Fruit fly (Drosophila melanogaster) whole organism, embryonic: Measurements from ENCODE around the gene Pif1B.

Experiments used
- Abd-B ChIP-seq: fragments of 200-800 bp; sonication (Bioruptor generic); optimal IDR thresholded peaks from 2 replicates; lab custom pipeline; 2018; ENCODE audit warnings: missing biosample characterization, mild to moderate bottlenecking, missing genetic modification characterization, moderate library complexity
- Antp ChIP-seq: fragments of 200-800 bp; sonication (Bioruptor generic); optimal IDR thresholded peaks from 3 replicates; lab custom pipeline; 2016; ENCODE audit warnings: missing biosample characterization, missing genetic modification characterization
- Atf6 ChIP-seq: fragments of 200-800 bp; sonication (Bioruptor generic); IDR thresholded peaks from 2 replicates; pipeline ENCODE4 v1.3.6; 2022; ENCODE audit warnings: missing biosample characterization, missing genetic modification characterization
- BtbVII ChIP-seq: fragments of 200-800 bp; sonication (Bioruptor generic); optimal IDR thresholded peaks from 3 replicates; lab custom pipeline; 2017; ENCODE audit warnings: missing biosample characterization, mild to moderate bottlenecking, missing genetic modification characterization
- CG10147 ChIP-seq: fragments of 200-800 bp; sonication (Bioruptor generic); optimal IDR thresholded peaks from 2 replicates; lab custom pipeline; 2019; ENCODE audit warnings: missing biosample characterization, mild to moderate bottlenecking, missing genetic modification characterization, moderate library complexity
- CG11456 ChIP-seq: fragments of 200-800 bp; sonication (Bioruptor generic); IDR thresholded peaks from 3 replicates; pipeline ENCODE4 v1.3.6; 2022; ENCODE audit warnings: missing biosample characterization, missing genetic modification characterization
- CG11560 ChIP-seq: fragments of 200-800 bp; sonication (Bioruptor generic); IDR thresholded peaks from 3 replicates; pipeline ENCODE4 v1.3.6; 2022; ENCODE audit warnings: missing biosample characterization, missing genetic modification characterization
- CG12391 ChIP-seq: fragments of 200-800 bp; sonication (Bioruptor generic); optimal IDR thresholded peaks from 3 replicates; lab custom pipeline; 2018; ENCODE audit warnings: missing biosample characterization, mild to moderate bottlenecking, missing genetic modification characterization, moderate library complexity
- CG14014 ChIP-seq: fragments of 200-800 bp; sonication (Bioruptor generic); IDR thresholded peaks from 2 replicates; pipeline ENCODE4 v1.3.6; 2022; ENCODE audit warnings: missing biosample characterization, missing genetic modification characterization
- CG15514 ChIP-seq: fragments of 200-800 bp; sonication (Bioruptor generic); optimal IDR thresholded peaks from 3 replicates; lab custom pipeline; 2017; ENCODE audit warnings: missing biosample characterization, missing genetic modification characterization, mild to moderate bottlenecking, moderate library complexity, missing genetic modification reagents
- CG17829 ChIP-seq: fragments of 200-800 bp; optimal IDR thresholded peaks from 2 replicates; lab custom pipeline; 2019; ENCODE audit warnings: missing biosample characterization, mild to moderate bottlenecking, missing genetic modification characterization, moderate library complexity
- CG2875 ChIP-seq: fragments of 200-800 bp; sonication (Bioruptor generic); optimal IDR thresholded peaks from 2 replicates; lab custom pipeline; 2017; ENCODE audit warnings: missing biosample characterization, mild to moderate bottlenecking, missing genetic modification characterization, missing genetic modification reagents
- CG31365 ChIP-seq: fragments of 200-800 bp; sonication (Bioruptor generic); optimal IDR thresholded peaks from 2 replicates; lab custom pipeline; 2018; ENCODE audit warnings: missing biosample characterization, mild to moderate bottlenecking, missing genetic modification characterization
- CG3407 ChIP-seq: fragments of 200-800 bp; sonication (Bioruptor generic); optimal IDR thresholded peaks from 2 replicates; lab custom pipeline; 2018; ENCODE audit warnings: missing biosample characterization, mild to moderate bottlenecking, missing genetic modification characterization
- CG42726 ChIP-seq: fragments of 200-800 bp; sonication (Bioruptor generic); IDR thresholded peaks from 2 replicates; pipeline ENCODE4 v1.3.6; 2022; ENCODE audit warnings: missing biosample characterization, missing genetic modification characterization; ENCODE audit not compliant: partially characterized antibody
- CG4328 ChIP-seq: fragments of 200-800 bp; sonication (Bioruptor generic); optimal IDR thresholded peaks from 3 replicates; lab custom pipeline; 2017; ENCODE audit warnings: missing biosample characterization, missing genetic modification reagents, missing genetic modification characterization
- CG43689 ChIP-seq: fragments of 200-800 bp; sonication (Bioruptor generic); IDR thresholded peaks from 2 replicates; pipeline ENCODE4 v1.3.6; 2022; ENCODE audit warnings: missing biosample characterization, missing genetic modification characterization
- CG4707 ChIP-seq: fragments of 200-800 bp; sonication (Bioruptor generic); optimal IDR thresholded peaks from 2 replicates; lab custom pipeline; 2018; ENCODE audit warnings: missing biosample characterization, mild to moderate bottlenecking, missing genetic modification characterization, moderate library complexity
- CG6254 ChIP-seq: fragments of 200-800 bp; sonication (Bioruptor generic); optimal IDR thresholded peaks from 3 replicates; lab custom pipeline; 2017; ENCODE audit warnings: mild to moderate bottlenecking, missing biosample characterization, missing genetic modification reagents, missing genetic modification characterization
- CG7556 ChIP-seq: fragments of 200-800 bp; sonication (Bioruptor generic); optimal IDR thresholded peaks from 2 replicates; lab custom pipeline; 2017; ENCODE audit warnings: missing biosample characterization, mild to moderate bottlenecking, missing genetic modification characterization
- CG9817 ChIP-seq: fragments of 200-800 bp; sonication (Bioruptor generic); optimal IDR thresholded peaks from 2 replicates; lab custom pipeline; 2018; ENCODE audit warnings: missing biosample characterization, mild to moderate bottlenecking, missing genetic modification characterization, moderate library complexity
- Deaf1 ChIP-seq: fragments of 200-800 bp; optimal IDR thresholded peaks from 3 replicates; lab custom pipeline; 2019; ENCODE audit warnings: missing biosample characterization, mild to moderate bottlenecking, missing genetic modification characterization, moderate library complexity
- Dek ChIP-seq: fragments of 200-800 bp; sonication (Bioruptor generic); optimal IDR thresholded peaks from 3 replicates; lab custom pipeline; 2019; ENCODE audit warnings: missing biosample characterization, mild to moderate bottlenecking, missing genetic modification characterization, moderate library complexity
- Fer1 ChIP-seq: fragments of 200-800 bp; sonication (Bioruptor generic); optimal IDR thresholded peaks from 2 replicates; lab custom pipeline; 2017; ENCODE audit warnings: missing biosample characterization, mild to moderate bottlenecking, missing genetic modification characterization
- Gug ChIP-seq: fragments of 200-800 bp; sonication (Bioruptor generic); IDR thresholded peaks from 4 replicates; pipeline ENCODE4 v1.3.6; 2022; ENCODE audit warnings: missing biosample characterization, missing genetic modification characterization
- HLH54F ChIP-seq: fragments of 200-800 bp; sonication (Bioruptor generic); optimal IDR thresholded peaks from 3 replicates; lab custom pipeline; 2016; ENCODE audit warnings: missing biosample characterization, missing genetic modification characterization
- HLHmδ ChIP-seq: fragments of 200-800 bp; sonication (Bioruptor generic); optimal IDR thresholded peaks from 2 replicates; lab custom pipeline; 2018; ENCODE audit warnings: missing biosample characterization, mild to moderate bottlenecking, missing genetic modification characterization, moderate library complexity
- Hr3 ChIP-seq: fragments of 200-800 bp; sonication (Bioruptor generic); optimal IDR thresholded peaks from 3 replicates; lab custom pipeline; 2016; ENCODE audit warnings: missing biosample characterization, missing genetic modification characterization
- Rx ChIP-seq: fragments of 200-800 bp; sonication (Bioruptor generic); IDR thresholded peaks from 2 replicates; pipeline ENCODE4 v1.3.6; 2022; ENCODE audit warnings: missing biosample characterization, missing genetic modification characterization
- Side ChIP-seq: fragments of 200-800 bp; sonication (Bioruptor generic); optimal IDR thresholded peaks from 2 replicates; lab custom pipeline; 2016; ENCODE audit warnings: missing biosample characterization, missing genetic modification characterization
- Tbp ChIP-seq: fragments of >200 bp; optimal IDR thresholded peaks from 2 replicates; lab custom pipeline; 2018; ENCODE audit warnings: missing biosample characterization, missing genetic modification characterization
- aop ChIP-seq: fragments of 200-800 bp; sonication (Bioruptor generic); IDR thresholded peaks from 2 replicates; pipeline ENCODE4 v1.3.6; 2022; ENCODE audit warnings: missing biosample characterization, missing genetic modification characterization
- ase ChIP-seq: fragments of 200-800 bp; sonication (Bioruptor generic); IDR thresholded peaks from 3 replicates; pipeline ENCODE4 v1.3.6; 2022; ENCODE audit warnings: missing biosample characterization, missing genetic modification characterization
- bcd ChIP-seq: fragments of 200-800 bp; sonication (Bioruptor generic); optimal IDR thresholded peaks from 2 replicates; lab custom pipeline; 2017; ENCODE audit warnings: missing biosample characterization, mild to moderate bottlenecking, missing genetic modification characterization
- ci ChIP-seq: fragments of 200-800 bp; sonication (Bioruptor generic); IDR thresholded peaks from 3 replicates; pipeline ENCODE4 v1.3.6; 2022; ENCODE audit warnings: missing biosample characterization, missing genetic modification characterization
- dan ChIP-seq: fragments of 200-800 bp; sonication (Bioruptor generic); IDR thresholded peaks from 2 replicates; pipeline ENCODE4 v1.3.6; 2022; ENCODE audit warnings: missing biosample characterization, missing genetic modification characterization
- dati ChIP-seq: fragments of 200-800 bp; sonication (Bioruptor generic); IDR thresholded peaks from 2 replicates; pipeline ENCODE4 v1.3.6; 2022; ENCODE audit warnings: missing biosample characterization, missing genetic modification characterization
- dysf ChIP-seq: fragments of 200-800 bp; sonication (Bioruptor generic); IDR thresholded peaks from 3 replicates; pipeline ENCODE4 v1.3.6; 2022; ENCODE audit warnings: missing biosample characterization, missing genetic modification characterization
- en ChIP-seq: fragments of 200-800 bp; sonication (Bioruptor generic); optimal IDR thresholded peaks from 2 replicates; lab custom pipeline; 2016; ENCODE audit warnings: missing biosample characterization, missing genetic modification characterization
- eyg ChIP-seq: fragments of 200-800 bp; sonication (Bioruptor generic); optimal IDR thresholded peaks from 3 replicates; lab custom pipeline; 2016; ENCODE audit warnings: missing biosample characterization, missing genetic modification characterization
- ftz-f1 ChIP-seq: fragments of 200-800 bp; sonication (Bioruptor generic); optimal IDR thresholded peaks from 2 replicates; lab custom pipeline; 2016; ENCODE audit warnings: missing biosample characterization, missing genetic modification characterization
- ken ChIP-seq: fragments of 200-800 bp; sonication (Bioruptor generic); IDR thresholded peaks from 3 replicates; pipeline ENCODE4 v1.3.6; 2022; ENCODE audit warnings: missing biosample characterization, missing genetic modification characterization
- org-1 ChIP-seq: fragments of 200-800 bp; sonication (Bioruptor generic); optimal IDR thresholded peaks from 2 replicates; lab custom pipeline; 2017; ENCODE audit warnings: missing biosample characterization, missing genetic modification characterization
- peb ChIP-seq: fragments of 200-800 bp; sonication (Bioruptor generic); IDR thresholded peaks from 2 replicates; pipeline ENCODE4 v1.3.6; 2022; ENCODE audit warnings: missing biosample characterization, missing genetic modification characterization
- prd ChIP-seq, 3 experiments: fragments of >200 bp in 2 of 3; fragments of 200-800 bp in 1 of 3; sonication (Bioruptor generic) in 1 of 3; optimal IDR thresholded peaks in 2 of 3; IDR thresholded peaks in 1 of 3; 2 replicates in 2 of 3; 3 replicates in 1 of 3; pipeline versions ENCODE4 v1.3.6 to Lab custom; 2017 to 2022; ENCODE audit warnings: missing biosample characterization in 1 of 3, missing genetic modification characterization in 1 of 3
- pzg ChIP-seq: fragments of 200-800 bp; sonication (Bioruptor generic); optimal IDR thresholded peaks from 3 replicates; lab custom pipeline; 2018; ENCODE audit warnings: missing biosample characterization, mild to moderate bottlenecking, missing genetic modification characterization, moderate library complexity
- so ChIP-seq: fragments of 200-800 bp; sonication (Bioruptor generic); IDR thresholded peaks from 3 replicates; pipeline ENCODE4 v1.3.6; 2022; ENCODE audit warnings: missing biosample characterization, missing genetic modification characterization
- sr ChIP-seq: fragments of 200-800 bp; sonication (Bioruptor generic); IDR thresholded peaks from 3 replicates; pipeline ENCODE4 v1.3.6; 2022; ENCODE audit warnings: missing biosample characterization, missing genetic modification characterization
- tio ChIP-seq: fragments of 200-800 bp; sonication (Bioruptor generic); optimal IDR thresholded peaks from 2 replicates; lab custom pipeline; 2017; ENCODE audit warnings: missing biosample characterization, missing genetic modification characterization, inconsistent platforms
- tll ChIP-seq, 2 experiments: fragments of 200-800 bp in 1 of 2; fragments of >200 bp in 1 of 2; sonication (Bioruptor generic) in 1 of 2; optimal IDR thresholded peaks; 2 replicates each; lab custom pipeline; 2017 to 2019; ENCODE audit warnings: missing biosample characterization in 2 of 2, missing genetic modification characterization in 2 of 2, mild to moderate bottlenecking in 1 of 2, moderate library complexity in 1 of 2
- tup ChIP-seq: fragments of 200-800 bp; sonication (Bioruptor generic); optimal IDR thresholded peaks from 2 replicates; lab custom pipeline; 2016; ENCODE audit warnings: missing biosample characterization, mild to moderate bottlenecking, missing genetic modification characterization, moderate library complexity

Gene Pif1B

DNA sequence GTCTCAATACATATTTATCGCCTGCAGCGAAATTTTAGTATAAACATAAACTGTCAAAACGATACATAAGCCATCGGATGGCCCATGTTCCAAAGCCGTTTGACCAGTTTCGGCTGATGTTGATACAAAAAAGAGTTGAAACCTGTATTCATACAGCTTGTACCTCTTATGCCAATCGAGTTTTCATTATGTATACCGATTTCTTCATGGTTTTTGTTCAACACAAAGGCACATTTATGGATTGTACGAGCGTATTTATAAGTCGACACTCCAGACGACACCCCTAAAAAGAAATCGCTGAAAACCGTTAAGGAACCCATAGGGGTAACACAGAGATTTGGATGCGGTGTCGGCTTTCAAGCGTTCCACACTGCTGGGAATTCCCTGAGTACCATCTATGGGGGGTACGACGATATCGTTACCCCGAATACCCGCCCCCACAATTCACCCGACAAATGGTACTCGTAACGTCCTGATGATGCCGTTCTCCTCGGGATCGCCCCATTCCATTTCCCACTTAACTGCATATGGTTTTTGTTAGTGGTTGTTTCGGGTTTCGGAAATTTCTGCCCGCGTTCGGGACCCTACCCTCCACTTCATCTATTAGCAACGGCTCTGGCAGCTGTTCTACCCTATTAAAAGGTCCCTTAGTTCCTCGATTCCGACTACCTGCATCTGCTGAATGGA, 7.0 kb upstream of the Pif1B start (continued):
- no peak for TF ChIP-seq ci (GFP tag; lab: Robert Waterston, UW)
- no peak for TF ChIP-seq dan (GFP tag; lab: Robert Waterston, UW)
- no peak for TF ChIP-seq CG3407 (GFP tag; lab: Kevin White, UChicago)
- no peak for TF ChIP-seq Deaf1 (tag; lab: Kevin White, UChicago)
- no peak for TF ChIP-seq CG42726 (GFP tag; lab: Robert Waterston, UW)
- TF ChIP-seq CG10147, result no peak
- TF ChIP-seq Tbp (GFP tag; lab: Kevin White, UChicago), result no peak
- no peak for TF ChIP-seq tio (GFP tag; lab: Kevin White, UChicago)
- TF ChIP-seq tup, result no peak
- no peak for TF ChIP-seq CG12391 (tag; lab: Kevin White, UChicago)
- no peak for TF ChIP-seq prd (optimal IDR thresholded peaks at IDR 0.05; lab: Kevin White, UChicago)
- no peak for TF ChIP-seq prd (GFP tag; IDR thresholded peaks at IDR 0.05; lab: Robert Waterston, UW)
- no peak for TF ChIP-seq peb (GFP tag; lab: Robert Waterston, UW)
- TF ChIP-seq CG4707 (GFP tag; lab: Kevin White, UChicago), result no peak
- TF ChIP-seq Fer1 (GFP tag; lab: Kevin White, UChicago), result no peak
- TF ChIP-seq BtbVII, result no peak
- TF ChIP-seq pzg (GFP tag; lab: Kevin White, UChicago), result no peak
- TF ChIP-seq CG7556 (GFP tag; lab: Kevin White, UChicago), result no peak
- no peak for TF ChIP-seq Antp (GFP tag; lab: Kevin White, UChicago)
- TF ChIP-seq ase (GFP tag; lab: Robert Waterston, UW), result no peak
- TF ChIP-seq CG11456 (GFP tag; lab: Robert Waterston, UW), result no peak
- peak; percentile 6 for TF ChIP-seq CG15514 (GFP tag; lab: Kevin White, UChicago)
- TF ChIP-seq bcd (GFP tag; lab: Kevin White, UChicago), result no peak
- no peak for TF ChIP-seq Dek (tag; lab: Kevin White, UChicago)
- no peak for TF ChIP-seq HLH54F (GFP tag; lab: Kevin White, UChicago)
- no peak for TF ChIP-seq CG14014 (GFP tag; lab: Robert Waterston, UW)
- no peak for TF ChIP-seq Hr3 (GFP tag; lab: Kevin White, UChicago)
- TF ChIP-seq CG2875 (GFP tag; lab: Kevin White, UChicago), result no peak
- no peak for TF ChIP-seq Gug (GFP tag; lab: Robert Waterston, UW)
- TF ChIP-seq org-1 (GFP tag; lab: Kevin White, UChicago), result no peak
- no peak for TF ChIP-seq dysf
- TF ChIP-seq CG43689, result no peak
- TF ChIP-seq sr, result no peak
- TF ChIP-seq en (GFP tag; lab: Kevin White, UChicago), result no peak
- no peak for TF ChIP-seq eyg (GFP tag; lab: Kevin White, UChicago)
- no peak for TF ChIP-seq CG9817 (tag; lab: Kevin White, UChicago)
- TF ChIP-seq ftz-f1 (GFP tag; lab: Kevin White, UChicago), result no peak
- no peak for TF ChIP-seq HLHmδ
- no peak for TF ChIP-seq so (GFP tag; lab: Robert Waterston, UW)
- no peak for TF ChIP-seq CG6254 (GFP tag; lab: Kevin White, UChicago)
- no peak for TF ChIP-seq aop
- TF ChIP-seq Abd-B, result no peak
- TF ChIP-seq tll (GFP tag; optimal IDR thresholded peaks at IDR 0.05; lab: Kevin White, UChicago), result no peak
- no peak for TF ChIP-seq CG11560
- no peak for TF ChIP-seq dati (GFP tag; lab: Robert Waterston, UW)
- no peak for TF ChIP-seq Rx
- TF ChIP-seq CG31365, result no peak
- TF ChIP-seq Atf6 (GFP tag; lab: Robert Waterston, UW), result no peak
- no peak for TF ChIP-seq CG17829
- no peak for TF ChIP-seq CG4328 (GFP tag; lab: Kevin White, UChicago)
- no peak for TF ChIP-seq ken (GFP tag; lab: Robert Waterston, UW)
- TF ChIP-seq Side (GFP tag; lab: Kevin White, UChicago), result no peak
